Fruit fly (Drosophila melanogaster) Kc167 (cell line): ENCODE data around the gene Ndf.

Source experiments
- h ChIP-seq: fragments of >200 bp; optimal IDR thresholded peaks from 3 replicates; lab custom pipeline; 2018; ENCODE audit warnings: missing external identifiers
- insv ChIP-seq: fragments of >200 bp; optimal IDR thresholded peaks from 3 replicates; lab custom pipeline; 2018; ENCODE audit warnings: missing external identifiers

- TF ChIP-seq h (lab: Kevin White, UChicago) (no peak), insv (lab: Kevin White, UChicago) (no peak)
These were observed 6.4 kb downstream of the Ndf start for dm6 chr2L:10009800-10010658.
